Worm (Caenorhabditis elegans): ENCODE data around the gene C28D4.5.

DNA sequence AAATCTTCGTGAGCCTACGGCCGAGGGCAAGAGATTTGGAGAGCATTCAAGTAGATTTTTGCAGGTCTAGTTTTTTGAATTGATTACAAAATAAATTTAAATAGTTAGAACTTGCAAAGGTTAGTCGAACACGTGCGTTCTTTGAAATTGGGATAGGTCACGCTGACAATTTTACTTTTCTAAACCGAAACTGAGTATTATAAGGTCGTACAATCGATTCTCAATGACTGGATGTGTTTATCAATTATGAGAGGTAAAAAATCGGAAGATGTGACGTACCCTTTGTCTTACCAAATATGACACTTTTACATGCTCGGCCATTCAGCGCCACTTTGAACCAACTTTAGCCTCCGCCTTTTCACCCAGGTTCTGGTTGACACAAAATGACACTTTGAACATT, at the start of gene C28D4.5:
- TF ChIP-seq elt-3 (tag; optimal IDR thresholded peaks at IDR 0.05) (no peak), nhr-85 (tag) (no peak), elt-2 (tag; optimal IDR thresholded peaks at IDR 0.05) (no peak)

Data from whole organism, L1 larva.